Worm (Caenorhabditis elegans): ENCODE measurements around the gene famh-136.

famh-136 gene

DNA sequence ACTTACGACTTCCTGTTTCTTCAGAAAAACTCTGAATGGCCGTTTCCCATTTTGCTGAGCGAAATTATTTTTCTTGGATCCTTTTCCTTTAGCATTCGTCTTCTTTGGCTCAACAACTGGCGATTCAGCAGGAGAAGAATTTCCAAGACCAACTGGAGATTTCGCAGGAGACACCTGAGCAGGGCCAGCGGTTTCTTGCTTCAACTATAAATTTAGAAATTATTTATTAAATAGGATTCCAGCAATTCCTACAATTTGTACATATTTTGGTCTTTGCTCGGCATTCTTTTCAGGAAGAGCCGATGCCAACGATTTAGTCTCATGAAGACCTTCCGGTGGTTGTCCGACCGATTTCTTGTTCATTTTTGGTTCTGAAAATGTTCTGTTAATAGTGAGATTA, 38.0 kb upstream of the famh-136 start, which contains the start of gene F44E2.8:
Gene F44E2.8, minus strand, starts transcription at position 371 of the 400 bp plus-strand sequence.
- peak; percentile 14 for TF ChIP-seq xnd-1 (tag; optimal IDR thresholded peaks at IDR 0.05)
- TF ChIP-seq F57A8.1 (GFP tag; optimal IDR thresholded peaks at IDR 0.05) = no peak
- TF ChIP-seq madf-6 (GFP tag; IDR thresholded peaks at IDR 0.05) = peak; percentile 55
- no peak; the same call in 1 of the 2 replicates for TF ChIP-seq ekl-4 (GFP tag; IDR thresholded peaks at IDR 0.05)
- TF ChIP-seq T07F8.4 (tag; optimal IDR thresholded peaks at IDR 0.05) = no peak
- 0 out of 2 replicates have a peak, but pooled peaks have one; percentile 15 for TF ChIP-seq attf-6 (GFP tag; IDR thresholded peaks at IDR 0.05)
- TF ChIP-seq ccch-3 (GFP tag; optimal IDR thresholded peaks at IDR 0.05) = no peak
- TF ChIP-seq F57C9.4 (tag; optimal IDR thresholded peaks at IDR 0.05) = no peak
- peak; percentile 17 for TF ChIP-seq ztf-18 (tag; optimal IDR thresholded peaks at IDR 0.05)
- no peak for TF ChIP-seq lin-40 (tag; optimal IDR thresholded peaks at IDR 0.05)
- TF ChIP-seq athp-1 (tag; optimal IDR thresholded peaks at IDR 0.05) = peak; percentile 17
- TF ChIP-seq mcd-1 (GFP tag; IDR thresholded peaks at IDR 0.05) = no peak
- TF ChIP-seq aptf-3 (GFP tag; IDR thresholded peaks at IDR 0.05) = no peak
- no peak for TF ChIP-seq nhr-27 (tag; optimal IDR thresholded peaks at IDR 0.05)
- no peak for TF ChIP-seq madf-8 (GFP tag; conservative IDR thresholded peaks at IDR 0.05)
- 0 out of 2 replicates have a peak, but pooled peaks have one; percentile 16 for TF ChIP-seq hmg-1.2 (GFP tag; IDR thresholded peaks at IDR 0.05)
- 0 out of 2 replicates have a peak, but pooled peaks have one; percentile 52 for TF ChIP-seq nfyb-1 (GFP tag; IDR thresholded peaks at IDR 0.05)
- peak; percentile 38 for TF ChIP-seq repo-1 (tag; optimal IDR thresholded peaks at IDR 0.05)
- TF ChIP-seq attf-5 (GFP tag; optimal IDR thresholded peaks at IDR 0.05) = no peak

DNA sequence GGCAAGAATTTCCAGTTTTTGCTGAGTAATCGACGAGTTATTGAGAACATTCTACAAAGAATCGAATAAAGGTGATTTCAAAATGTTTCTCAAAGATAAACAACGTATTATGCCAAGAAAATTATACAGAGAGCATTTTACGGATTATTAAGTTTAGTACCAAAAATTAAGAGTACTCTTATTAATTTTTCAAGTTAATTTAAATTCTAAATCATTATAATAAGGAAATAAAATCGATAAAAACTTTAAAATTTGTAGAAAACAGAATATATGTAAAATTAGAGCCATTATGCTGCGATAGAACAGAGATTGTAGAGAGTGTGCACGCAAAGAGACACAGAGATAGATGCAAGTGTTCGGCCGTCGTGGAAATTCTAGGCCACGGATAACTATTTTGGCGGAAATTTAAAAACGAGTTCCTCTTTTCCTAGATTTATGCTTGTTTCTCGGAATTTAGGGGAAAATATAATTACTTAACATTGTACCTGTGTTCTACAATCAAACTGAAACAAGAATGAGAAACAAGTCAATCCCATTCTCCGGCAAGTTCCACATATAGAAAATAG, 37.0 kb upstream of the famh-136 start, which contains the start of gene F44E2.9:
Gene F44E2.9, minus strand, starts transcription at position 51 of the 566 bp plus-strand sequence.
- TF ChIP-seq hlh-12 (tag; optimal IDR thresholded peaks at IDR 0.05) (no peak), ztf-3 (GFP tag; optimal IDR thresholded peaks at IDR 0.05) (no peak), efl-1 (GFP tag; optimal IDR thresholded peaks at IDR 0.05) (peak; percentile 76), atf-7 (tag; optimal IDR thresholded peaks at IDR 0.05) (no peak), gei-17 (GFP tag; optimal IDR thresholded peaks at IDR 0.05) (no peak), hmg-1.2 (GFP tag; IDR thresholded peaks at IDR 0.05) (peak; percentile 83; the same call in 1 of the 2 replicates), fkh-3 (tag; optimal IDR thresholded peaks at IDR 0.05) (no peak), let-607 (tag; optimal IDR thresholded peaks at IDR 0.05) (no peak), F49E8.2 (tag; optimal IDR thresholded peaks at IDR 0.05; ENCODE audit: insufficient read depth) (no peak), ztf-18 (tag; optimal IDR thresholded peaks at IDR 0.05) (peak; percentile 86), sdz-38 (tag; optimal IDR thresholded peaks at IDR 0.05) (no peak), tbp1 (GFP tag; optimal IDR thresholded peaks at IDR 0.05) (peak; percentile 35), ekl-4 (GFP tag; IDR thresholded peaks at IDR 0.05) (0 out of 2 replicates have a peak, but pooled peaks have one; percentile 38), ceh-79 (tag; optimal IDR thresholded peaks at IDR 0.05) (no peak), F55B11.4 (tag; optimal IDR thresholded peaks at IDR 0.05; ENCODE audit: borderline replicate concordance, insufficient read depth) (no peak), F10E7.11 (tag; optimal IDR thresholded peaks at IDR 0.05) (no peak), sptf-2 (GFP tag; optimal IDR thresholded peaks at IDR 0.05) (no peak), cebp-2 (GFP tag; IDR thresholded peaks at IDR 0.05) (no peak), B0336.3 (GFP tag; IDR thresholded peaks at IDR 0.05) (no peak), Y53F4B.3 (GFP tag; IDR thresholded peaks at IDR 0.05) (no peak), dox-1 (GFP tag; IDR thresholded peaks at IDR 0.05) (peak; percentile 84), repo-1 (tag; optimal IDR thresholded peaks at IDR 0.05) (no peak), aptf-3 (GFP tag; IDR thresholded peaks at IDR 0.05) (no peak), tlf-1 (GFP tag; optimal IDR thresholded peaks at IDR 0.05) (no peak), rpc-1 (optimal IDR thresholded peaks at IDR 0.05) (no peak), rpc-1 (tag; optimal IDR thresholded peaks at IDR 0.05) (no peak), pha-4 (tag; optimal IDR thresholded peaks at IDR 0.05) (no peak), nhr-120 (GFP tag; IDR thresholded peaks at IDR 0.05) (no peak), madf-10 (tag; optimal IDR thresholded peaks at IDR 0.05) (peak; percentile 17), hmg-20 (GFP tag; IDR thresholded peaks at IDR 0.05) (no peak), B0261.1 (tag; optimal IDR thresholded peaks at IDR 0.05) (no peak), egrh-3 (GFP tag; IDR thresholded peaks at IDR 0.05) (no peak), egl-18 (GFP tag; IDR thresholded peaks at IDR 0.05) (no peak), F22D6.2 (tag; optimal IDR thresholded peaks at IDR 0.05) (no peak)

Data from whole organism, young adult.